Worm (Caenorhabditis elegans): ENCODE results near the gene best-15.
A peak's percentile ranks its signal among the peaks of the same experiment; 100 is the strongest.

The best-15 gene

DNA sequence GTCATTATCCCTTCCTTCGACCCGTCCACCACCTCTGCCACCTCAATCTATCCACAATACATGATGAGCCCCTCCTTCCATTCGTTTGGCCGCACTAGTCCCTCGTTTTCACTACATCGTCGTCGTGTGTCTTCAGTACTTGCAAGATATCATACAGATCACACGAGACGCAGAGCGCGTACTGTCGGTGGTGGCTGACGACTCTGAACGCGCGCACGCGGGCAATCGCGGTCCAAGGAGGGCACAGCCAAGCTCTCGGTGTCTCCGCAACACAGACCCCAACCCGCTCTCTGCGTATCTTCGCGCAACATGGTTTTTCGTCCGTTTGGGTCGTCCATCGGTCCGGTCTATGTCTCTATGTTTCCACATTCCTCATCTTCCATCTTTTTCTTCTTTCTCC lies 15.0 kb downstream of the best-15 start (continued):
- TF ChIP-seq ceh-24 (tag; optimal IDR thresholded peaks at IDR 0.05), result no peak
- no peak for TF ChIP-seq dmd-4 (tag; optimal IDR thresholded peaks at IDR 0.05; ENCODE audit: borderline replicate concordance)
- TF ChIP-seq elt-2 (tag; optimal IDR thresholded peaks at IDR 0.05), result peak; percentile 36
- peak; percentile 38 for TF ChIP-seq sdc-2 (tag; optimal IDR thresholded peaks at IDR 0.05)
- no peak for TF ChIP-seq fkh-10 (GFP tag; optimal IDR thresholded peaks at IDR 0.05)
- no peak for TF ChIP-seq pag-3 (tag; optimal IDR thresholded peaks at IDR 0.05; ENCODE audit: borderline replicate concordance)
- TF ChIP-seq zip-5 (tag; optimal IDR thresholded peaks at IDR 0.05), result no peak
- peak; percentile 65 for TF ChIP-seq pros-1 (tag; optimal IDR thresholded peaks at IDR 0.05)
- no peak for TF ChIP-seq pha-4 (tag; optimal IDR thresholded peaks at IDR 0.05)
- TF ChIP-seq eyg-1 (tag; optimal IDR thresholded peaks at IDR 0.05), result no peak
- TF ChIP-seq nfya-1 (tag; optimal IDR thresholded peaks at IDR 0.05), result peak; percentile 33
- TF ChIP-seq che-1 (tag; optimal IDR thresholded peaks at IDR 0.05), result no peak
- no peak for TF ChIP-seq ama-1 (optimal IDR thresholded peaks at IDR 0.05)
- no peak for TF ChIP-seq ceh-18 (tag; optimal IDR thresholded peaks at IDR 0.05)
- peak; percentile 10 for TF ChIP-seq ceh-14 (tag; optimal IDR thresholded peaks at IDR 0.05)
- peak; percentile 47 for TF ChIP-seq rnt-1 (tag; optimal IDR thresholded peaks at IDR 0.05)
- TF ChIP-seq unc-3 (GFP tag; conservative IDR thresholded peaks at IDR 0.05), result no peak
- TF ChIP-seq unc-3 (tag; optimal IDR thresholded peaks at IDR 0.05), result no peak
- TF ChIP-seq madf-2 (tag; optimal IDR thresholded peaks at IDR 0.05), result no peak
- peak; percentile 43 for TF ChIP-seq ztf-16 (tag; optimal IDR thresholded peaks at IDR 0.05)
- TF ChIP-seq hlh-30 (tag; optimal IDR thresholded peaks at IDR 0.05; ENCODE audit: insufficient read depth), result peak; percentile 58

DNA sequence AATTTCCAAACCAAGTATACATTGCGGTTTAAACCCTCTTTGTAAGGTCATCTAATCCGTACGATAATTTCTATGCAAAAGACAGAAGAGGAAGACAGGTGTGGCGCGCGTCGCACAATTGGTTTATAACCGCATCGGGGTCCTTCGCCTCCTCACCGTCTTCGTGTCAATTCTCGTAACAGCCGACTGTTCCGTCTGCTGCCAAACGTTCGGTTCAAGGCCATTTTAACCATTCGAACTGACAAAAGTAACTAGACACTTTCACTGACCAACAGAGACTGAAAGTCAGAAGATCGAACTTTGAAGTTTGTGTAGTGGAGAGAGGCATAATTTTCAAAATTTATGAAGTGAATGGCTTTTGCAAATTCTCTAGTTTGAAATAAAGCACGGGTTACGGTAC lies 16.1 kb downstream of the best-15 start:
- TF ChIP-seq sox-2 (GFP tag; IDR thresholded peaks at IDR 0.05) (no peak), che-1 (tag; optimal IDR thresholded peaks at IDR 0.05) (no peak)

DNA sequence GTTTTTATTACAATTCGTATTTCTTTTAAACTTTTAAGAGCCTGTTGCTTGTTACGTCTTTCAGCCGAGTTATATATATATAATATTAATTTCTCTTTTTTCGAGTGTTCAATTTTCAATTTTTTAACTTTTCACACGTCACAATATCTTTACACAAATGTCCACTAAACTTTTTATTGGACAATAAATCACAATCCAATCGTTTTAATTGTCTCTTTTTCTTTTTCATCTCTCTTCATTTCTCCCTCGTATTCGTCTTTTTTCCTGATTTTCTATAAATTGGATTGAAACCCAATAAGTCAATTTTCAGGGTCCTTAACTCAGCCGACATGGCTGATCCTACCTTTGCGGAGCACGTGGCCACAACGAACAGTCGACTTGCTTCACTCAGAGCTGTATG lies 19.9 kb downstream of the best-15 start, which contains the start of gene miz-1:
miz-1 (plus strand) TSS at position 301 of the 400 bp plus-strand sequence.
- TF ChIP-seq rnt-1 (tag; optimal IDR thresholded peaks at IDR 0.05) (no peak), ceh-14 (tag; optimal IDR thresholded peaks at IDR 0.05) (no peak), ets-4 (tag; optimal IDR thresholded peaks at IDR 0.05) (no peak), ttx-3 (tag; optimal IDR thresholded peaks at IDR 0.05) (no peak), fax-1 (tag; optimal IDR thresholded peaks at IDR 0.05) (no peak), ceh-24 (tag; optimal IDR thresholded peaks at IDR 0.05) (no peak), unc-55 (GFP tag; optimal IDR thresholded peaks at IDR 0.05) (no peak), C08G9.2 (tag; optimal IDR thresholded peaks at IDR 0.05) (no peak), pqm-1 (tag; optimal IDR thresholded peaks at IDR 0.05) (no peak), pat-9 (tag; optimal IDR thresholded peaks at IDR 0.05) (no peak), unc-86 (tag; optimal IDR thresholded peaks at IDR 0.05) (no peak), syd-9 (tag; optimal IDR thresholded peaks at IDR 0.05) (no peak), K02D7.2 (tag; optimal IDR thresholded peaks at IDR 0.05) (no peak), odd-2 (tag; optimal IDR thresholded peaks at IDR 0.05) (no peak), sox-2 (GFP tag; IDR thresholded peaks at IDR 0.05) (no peak), ceh-45 (GFP tag; IDR thresholded peaks at IDR 0.05) (no peak), ceh-22 (tag; optimal IDR thresholded peaks at IDR 0.05) (no peak), eyg-1 (tag; optimal IDR thresholded peaks at IDR 0.05) (no peak), sdc-2 (tag; optimal IDR thresholded peaks at IDR 0.05) (no peak)

DNA sequence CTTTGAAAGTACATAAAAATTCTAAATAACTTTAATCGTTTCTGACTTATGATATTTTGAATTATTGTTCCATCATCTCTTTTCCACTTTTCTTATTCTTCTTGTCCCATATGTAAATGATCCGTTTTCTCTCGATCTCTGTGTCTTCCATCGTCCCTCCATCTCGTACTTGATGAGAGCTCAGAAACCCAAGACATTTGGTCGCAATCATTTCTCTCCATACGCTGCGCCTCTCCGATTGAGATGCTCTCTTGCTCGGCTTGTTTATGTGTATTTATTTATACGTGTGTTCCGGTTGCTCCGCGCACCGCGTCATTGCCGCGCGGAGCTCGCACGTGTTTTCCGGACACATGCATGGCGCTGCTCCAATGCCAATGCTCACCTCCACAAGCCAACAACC lies 20.7 kb downstream of the best-15 start:
- TF ChIP-seq tbx-2 (tag; optimal IDR thresholded peaks at IDR 0.05), result peak; percentile 10
- peak; percentile 1 for TF ChIP-seq rnt-1 (tag; optimal IDR thresholded peaks at IDR 0.05)
- no peak for TF ChIP-seq T23F11.4 (GFP tag; optimal IDR thresholded peaks at IDR 0.05)
- TF ChIP-seq hlh-13 (GFP tag; optimal IDR thresholded peaks at IDR 0.05), result no peak
- peak; percentile 61 for TF ChIP-seq ets-4 (tag; optimal IDR thresholded peaks at IDR 0.05)
- peak; percentile 21 for TF ChIP-seq hlh-8 (tag; optimal IDR thresholded peaks at IDR 0.05)
- peak; percentile 45 for TF ChIP-seq ceh-34 (tag; optimal IDR thresholded peaks at IDR 0.05)

Data from whole organism, late embryonic.